Fruit fly (Drosophila melanogaster): ENCODE measurements around the gene verm.

The verm gene

dm6 chr3L:19694156-19694643 lies 860 bp downstream of the verm start (continued):
- TF ChIP-seq ATbp (GFP tag; optimal IDR thresholded peaks at IDR 0.05) (no peak), CG8924 (tag; optimal IDR thresholded peaks at IDR 0.05) (no peak), CG6813 (GFP tag; optimal IDR thresholded peaks at IDR 0.05) (no peak), Dp (GFP tag; optimal IDR thresholded peaks at IDR 0.05) (no peak), nerfin-1 (tag; optimal IDR thresholded peaks at IDR 0.05) (peak; percentile 4), TFAM (GFP tag; optimal IDR thresholded peaks at IDR 0.05) (no peak), chm (GFP tag; IDR thresholded peaks at IDR 0.05) (peak; percentile 53; the same call in 1 of the 2 replicates), CG13287 (GFP tag; IDR thresholded peaks at IDR 0.05; ENCODE audit: partially characterized antibody) (no peak), Deaf1 (tag; optimal IDR thresholded peaks at IDR 0.05) (peak; percentile 7), Oaz (GFP tag; IDR thresholded peaks at IDR 0.05) (no peak), Stat92E (GFP tag; optimal IDR thresholded peaks at IDR 0.05) (peak in 1 of 3 experiments; percentile 51), CG4328 (GFP tag; optimal IDR thresholded peaks at IDR 0.05) (no peak), CG12236 (GFP tag; optimal IDR thresholded peaks at IDR 0.05) (no peak), da (GFP tag; optimal IDR thresholded peaks at IDR 0.05) (no peak), nom (GFP tag; optimal IDR thresholded peaks at IDR 0.05) (peak; percentile 64), CG17359 (tag; optimal IDR thresholded peaks at IDR 0.05) (no peak), Eip74EF (GFP tag; optimal IDR thresholded peaks at IDR 0.05) (peak in 1 of 2 experiments; percentile 46), chif (GFP tag; optimal IDR thresholded peaks at IDR 0.05) (no peak), ems (GFP tag; optimal IDR thresholded peaks at IDR 0.05) (no peak), CG8359 (GFP tag; optimal IDR thresholded peaks at IDR 0.05; ENCODE audit: borderline replicate concordance) (no peak), CrebB (tag; optimal IDR thresholded peaks at IDR 0.05) (peak; percentile 21), CG3726 (GFP tag; IDR thresholded peaks at IDR 0.05) (no peak), gsb-n (tag; optimal IDR thresholded peaks at IDR 0.05) (peak; percentile 64)

DNA sequence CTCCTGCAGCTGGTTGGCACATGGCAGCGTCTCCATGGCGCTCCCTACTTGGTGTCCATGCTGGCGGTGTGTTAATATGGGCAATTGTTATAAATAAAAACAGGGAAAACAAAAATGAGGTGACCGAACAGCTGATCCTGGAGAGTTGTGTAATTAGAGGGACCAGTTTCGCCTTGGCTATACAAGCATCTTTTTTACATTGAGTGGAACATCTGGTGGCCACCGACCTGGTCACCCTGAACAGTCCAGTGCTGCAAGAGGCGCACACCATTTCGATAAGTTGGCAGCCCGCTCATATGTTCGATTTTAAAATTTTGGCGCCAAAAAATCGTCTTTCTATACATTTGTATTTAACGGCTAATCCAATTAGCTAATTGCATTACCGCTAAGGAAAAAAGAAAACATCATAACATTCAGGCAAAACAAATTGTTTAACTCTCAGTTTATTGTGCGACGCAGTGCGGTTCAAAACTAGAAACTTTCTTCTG lies 7.8 kb downstream of the verm start, which contains the start of the genes CG8765 and Gbeta76C:
TSS of gene CG8765 (minus strand) at position 154 of the 488 bp plus-strand sequence.
TSS of gene Gbeta76C (plus strand) at position 438 of the 488 bp plus-strand sequence.
- TF ChIP-seq so (GFP tag; IDR thresholded peaks at IDR 0.05) (no peak), CG16813 (GFP tag; IDR thresholded peaks at IDR 0.05; ENCODE audit: partially characterized antibody) (peak; percentile 54), tio (GFP tag; optimal IDR thresholded peaks at IDR 0.05) (no peak), pzg (GFP tag; optimal IDR thresholded peaks at IDR 0.05) (peak; percentile 99), CG9876 (GFP tag; optimal IDR thresholded peaks at IDR 0.05) (peak; percentile 16), Hsf (GFP tag; optimal IDR thresholded peaks at IDR 0.05) (peak; percentile 63), CG2129 (GFP tag; IDR thresholded peaks at IDR 0.05; ENCODE audit: partially characterized antibody) (no peak), emc (GFP tag; optimal IDR thresholded peaks at IDR 0.05) (peak; percentile 3), CG2116 (GFP tag; optimal IDR thresholded peaks at IDR 0.05) (peak; percentile 62), CG6791 (GFP tag; IDR thresholded peaks at IDR 0.05; ENCODE audit: partially characterized antibody) (peak; percentile 60; the same call in 2 of the 3 replicates), CG1024 (GFP tag; IDR thresholded peaks at IDR 0.05) (no peak), crp (GFP tag; optimal IDR thresholded peaks at IDR 0.05) (peak; percentile 95 to 99), fd64A (GFP tag; optimal IDR thresholded peaks at IDR 0.05) (no peak), Ravus (GFP tag; IDR thresholded peaks at IDR 0.05) (no peak), hth (optimal IDR thresholded peaks at IDR 0.05) (no peak), shn (GFP tag; optimal IDR thresholded peaks at IDR 0.05) (peak; percentile 27), CG1602 (GFP tag; optimal IDR thresholded peaks at IDR 0.05) (no peak), CG17359 (tag; optimal IDR thresholded peaks at IDR 0.05) (no peak), her (GFP tag; optimal IDR thresholded peaks at IDR 0.05) (peak; percentile 65), D19B (GFP tag; optimal IDR thresholded peaks at IDR 0.05) (no peak), jumu (GFP tag; optimal IDR thresholded peaks at IDR 0.05) (peak; percentile 39), btn (GFP tag; optimal IDR thresholded peaks at IDR 0.05) (peak; percentile 7), mld (GFP tag; IDR thresholded peaks at IDR 0.05; ENCODE audit: partially characterized antibody) (no peak), lov (optimal IDR thresholded peaks at IDR 0.05) (no peak), lov (GFP tag; IDR thresholded peaks at IDR 0.05) (no peak), slou (GFP tag; optimal IDR thresholded peaks at IDR 0.05) (no peak), zen2 (GFP tag; IDR thresholded peaks at IDR 0.05; ENCODE audit: partially characterized antibody) (no peak; the same call in 2 of the 3 replicates), CG9609 (GFP tag; optimal IDR thresholded peaks at IDR 0.05) (peak; percentile 50)

All from whole organism, embryonic.